Worm (Caenorhabditis elegans): ENCODE data around the gene algn-11.

- no peak for TF ChIP-seq ama-1 (optimal IDR thresholded peaks at IDR 0.05)
- TF ChIP-seq sox-4 (tag; optimal IDR thresholded peaks at IDR 0.05) = no peak
- no peak for TF ChIP-seq eyg-1 (tag; optimal IDR thresholded peaks at IDR 0.05)
- TF ChIP-seq pha-4 (tag; optimal IDR thresholded peaks at IDR 0.05) = no peak
- TF ChIP-seq dmd-4 (tag; optimal IDR thresholded peaks at IDR 0.05; ENCODE audit: borderline replicate concordance) = no peak
- no peak for TF ChIP-seq pag-3 (tag; optimal IDR thresholded peaks at IDR 0.05; ENCODE audit: borderline replicate concordance)
- no peak for TF ChIP-seq nhr-232 (tag; optimal IDR thresholded peaks at IDR 0.05)
Measured at ce11 chrIII:7242988-7243387, 47.4 kb downstream of the algn-11 start, which contains the start of gene osm-10.
